Worm (Caenorhabditis elegans) whole organism, young adult: ENCODE results near the gene ent-2.

Experiments used
- B0035.1 ChIP-seq: sonication (generic microtip); optimal IDR thresholded peaks from 2 replicates; lab custom pipeline; 2016; ENCODE audit warnings: missing genetic modification characterization, mild to moderate bottlenecking, missing compliant biosample characterization, missing genotype, missing genetic modification reagents
- C06A6.2 ChIP-seq: fragments of 200-800 bp; sonication (Bioruptor generic); conservative IDR thresholded peaks from 2 replicates; pipeline ENCODE4 v1.3.6; 2022; ENCODE audit warnings: missing genetic modification characterization, missing compliant biosample characterization
- F37B4.10 ChIP-seq: fragments of 200-800 bp; sonication (Bioruptor generic); IDR thresholded peaks from 2 replicates; pipeline ENCODE4 v1.3.6; 2022; ENCODE audit warnings: missing genetic modification characterization, missing compliant biosample characterization
- F39B2.1 ChIP-seq: fragments of 200-800 bp; sonication (Bioruptor generic); IDR thresholded peaks from 2 replicates; pipeline ENCODE4 v1.3.6; 2022; ENCODE audit warnings: missing genetic modification reagents, missing genetic modification characterization, missing compliant biosample characterization
- F49E8.2 ChIP-seq: sonication (generic microtip); optimal IDR thresholded peaks from 3 replicates; lab custom pipeline; 2017; ENCODE audit warnings: missing genetic modification characterization, mild to moderate bottlenecking, missing compliant biosample characterization, antibody characterized with exemption, moderate library complexity; ENCODE audit not compliant: insufficient read depth
- F52B5.7 ChIP-seq: sonication (generic microtip); optimal IDR thresholded peaks from 2 replicates; lab custom pipeline; 2016; ENCODE audit warnings: mild to moderate bottlenecking, missing genetic modification characterization, missing compliant biosample characterization
- T07F8.4 ChIP-seq: sonication (generic microtip); optimal IDR thresholded peaks from 2 replicates; lab custom pipeline; 2016; ENCODE audit warnings: mild to moderate bottlenecking, missing genetic modification characterization, moderate library complexity, missing compliant biosample characterization
- T26A5.8 ChIP-seq: sonication (generic microtip); optimal IDR thresholded peaks from 2 replicates; lab custom pipeline; 2016; ENCODE audit warnings: missing genetic modification characterization, missing compliant biosample characterization
- Y67H2A.10 ChIP-seq: fragments of 200-800 bp; sonication (Bioruptor generic); conservative IDR thresholded peaks from 2 replicates; pipeline ENCODE4 v1.3.6; 2022; ENCODE audit warnings: missing genetic modification reagents, missing genetic modification characterization, missing compliant biosample characterization
- Y79H2A.3 ChIP-seq: fragments of 200-800 bp; sonication (Bioruptor generic); conservative IDR thresholded peaks from 2 replicates; pipeline ENCODE4 v1.3.6; 2022; ENCODE audit warnings: missing genetic modification reagents, missing genetic modification characterization, missing compliant biosample characterization
- akir-1 ChIP-seq: fragments of 200-800 bp; sonication (Bioruptor generic); optimal IDR thresholded peaks from 2 replicates; lab custom pipeline; 2018; ENCODE audit warnings: mild to moderate bottlenecking, missing genetic modification characterization, moderate library complexity, missing compliant biosample characterization
- aptf-2 ChIP-seq: fragments of 200-800 bp; sonication (Bioruptor generic); conservative IDR thresholded peaks from 2 replicates; pipeline ENCODE4 v1.3.6; 2022; ENCODE audit warnings: missing genetic modification reagents, missing genetic modification characterization, missing compliant biosample characterization
- aptf-3 ChIP-seq: fragments of 200-800 bp; sonication (Bioruptor generic); IDR thresholded peaks from 2 replicates; pipeline ENCODE4 v1.3.6; 2022; ENCODE audit warnings: missing genetic modification characterization, missing compliant biosample characterization
- attf-5 ChIP-seq: fragments of 200-800 bp; sonication (Bioruptor generic); optimal IDR thresholded peaks from 2 replicates; lab custom pipeline; 2018; ENCODE audit warnings: mild to moderate bottlenecking, missing genetic modification characterization, missing compliant biosample characterization
- ceh-40 ChIP-seq: fragments of 200-800 bp; sonication (Bioruptor generic); IDR thresholded peaks from 2 replicates; pipeline ENCODE4 v1.3.6; 2022; ENCODE audit warnings: missing genetic modification characterization, missing compliant biosample characterization
- ceh-79 ChIP-seq: sonication (generic microtip); optimal IDR thresholded peaks from 2 replicates; lab custom pipeline; 2017; ENCODE audit warnings: mild to moderate bottlenecking, missing genetic modification characterization, missing compliant biosample characterization
- chd-7 ChIP-seq: sonication (generic microtip); optimal IDR thresholded peaks from 2 replicates; lab custom pipeline; 2016; ENCODE audit warnings: mild to moderate bottlenecking, missing genetic modification characterization, moderate library complexity, missing compliant biosample characterization
- dpff-1 ChIP-seq: sonication (generic microtip); optimal IDR thresholded peaks from 2 replicates; lab custom pipeline; 2017; ENCODE audit warnings: mild to moderate bottlenecking, missing genetic modification characterization, missing compliant biosample characterization
- egrh-3 ChIP-seq: fragments of 200-800 bp; sonication (Bioruptor generic); IDR thresholded peaks from 2 replicates; pipeline ENCODE4 v1.3.6; 2022; ENCODE audit warnings: missing genetic modification reagents, missing genetic modification characterization, missing compliant biosample characterization
- ekl-4 ChIP-seq: fragments of 200-800 bp; sonication (Bioruptor generic); IDR thresholded peaks from 2 replicates; pipeline ENCODE4 v1.3.6; 2022; ENCODE audit warnings: missing genetic modification reagents, missing genetic modification characterization, missing compliant biosample characterization
- fkh-3 ChIP-seq: sonication (generic microtip); optimal IDR thresholded peaks from 2 replicates; lab custom pipeline; 2016; ENCODE audit warnings: mild to moderate bottlenecking, missing genetic modification characterization, missing compliant biosample characterization
- hmg-1.2 ChIP-seq: fragments of 200-800 bp; sonication (Bioruptor generic); IDR thresholded peaks from 2 replicates; pipeline ENCODE4 v1.3.6; 2022; ENCODE audit warnings: missing genetic modification reagents, missing genetic modification characterization, missing compliant biosample characterization
- hmg-20 ChIP-seq: fragments of 200-800 bp; sonication (Bioruptor generic); IDR thresholded peaks from 2 replicates; pipeline ENCODE4 v1.3.6; 2022; ENCODE audit warnings: missing genetic modification reagents, missing genetic modification characterization, missing compliant biosample characterization
- hrde-1 ChIP-seq: sonication (generic microtip); optimal IDR thresholded peaks from 2 replicates; lab custom pipeline; 2016; ENCODE audit warnings: missing genetic modification characterization, mild to moderate bottlenecking, missing compliant biosample characterization, moderate library complexity, missing genotype, missing genetic modification reagents, borderline replicate concordance
- hsf-1 ChIP-seq: fragments of 200-800 bp; sonication (Bioruptor generic); IDR thresholded peaks from 2 replicates; pipeline ENCODE4 v1.3.6; 2022; ENCODE audit warnings: missing genetic modification reagents, missing genetic modification characterization, missing compliant biosample characterization
- lin-26 ChIP-seq: fragments of 200-800 bp; sonication (Bioruptor generic); IDR thresholded peaks from 2 replicates; pipeline ENCODE4 v1.3.6; 2022; ENCODE audit warnings: missing genetic modification reagents, missing genetic modification characterization, missing compliant biosample characterization
- lin-40 ChIP-seq: sonication (generic microtip); optimal IDR thresholded peaks from 2 replicates; lab custom pipeline; 2016; ENCODE audit warnings: missing genetic modification characterization, mild to moderate bottlenecking, missing compliant biosample characterization, missing genotype, missing genetic modification reagents
- mcd-1 ChIP-seq: fragments of 200-800 bp; sonication (Bioruptor generic); IDR thresholded peaks from 2 replicates; pipeline ENCODE4 v1.3.6; 2022; ENCODE audit warnings: missing genetic modification reagents, missing genetic modification characterization, missing compliant biosample characterization
- nfyb-1 ChIP-seq: fragments of 200-800 bp; sonication (Bioruptor generic); IDR thresholded peaks from 2 replicates; pipeline ENCODE4 v1.3.6; 2022; ENCODE audit warnings: missing genetic modification reagents, missing genetic modification characterization, missing compliant biosample characterization
- nhr-27 ChIP-seq: fragments of 200-800 bp; sonication (Bioruptor generic); optimal IDR thresholded peaks from 2 replicates; lab custom pipeline; 2018; ENCODE audit warnings: mild to moderate bottlenecking, missing genetic modification characterization, moderate library complexity, missing compliant biosample characterization
- rpc-1 ChIP-seq, 2 experiments: fragments of 150-350 bp in 1 of 2; sonication (generic microtip) in 1 of 2; optimal IDR thresholded peaks; 2 replicates each; lab custom pipeline; 2014 to 2018; ENCODE audit warnings: missing biosample characterization in 1 of 2, missing genetic modification characterization in 1 of 2, missing genetic modification reagents in 1 of 2, missing genotype in 1 of 2
- snpc-1.1 ChIP-seq: sonication (generic microtip); optimal IDR thresholded peaks from 2 replicates; lab custom pipeline; 2017; ENCODE audit warnings: missing genetic modification characterization, mild to moderate bottlenecking, missing compliant biosample characterization, antibody characterized with exemption, moderate library complexity, missing genotype, missing genetic modification reagents; ENCODE audit not compliant: insufficient read depth
- snpc-1.3 ChIP-seq: sonication (generic microtip); optimal IDR thresholded peaks from 2 replicates; lab custom pipeline; 2017; ENCODE audit warnings: missing genetic modification characterization, mild to moderate bottlenecking, missing compliant biosample characterization, antibody characterized with exemption, moderate library complexity, missing genotype, missing genetic modification reagents; ENCODE audit not compliant: insufficient read depth
- somi-1 ChIP-seq: fragments of 200-800 bp; sonication (Bioruptor generic); optimal IDR thresholded peaks from 2 replicates; lab custom pipeline; 2018; ENCODE audit warnings: mild to moderate bottlenecking, missing genetic modification characterization, missing compliant biosample characterization
- tlf-1 ChIP-seq: fragments of 200-800 bp; sonication (Bioruptor generic); optimal IDR thresholded peaks from 2 replicates; lab custom pipeline; 2018; ENCODE audit warnings: mild to moderate bottlenecking, missing genetic modification characterization, missing compliant biosample characterization
- unc-130 ChIP-seq: sonication (generic microtip); optimal IDR thresholded peaks from 2 replicates; lab custom pipeline; 2016; ENCODE audit warnings: missing genetic modification reagents, missing genetic modification characterization, missing compliant biosample characterization
- unc-62 ChIP-seq: fragments of 150-350 bp; optimal IDR thresholded peaks from 2 replicates; lab custom pipeline; 2014; ENCODE audit warnings: missing biosample characterization, missing genetic modification reagents, missing genetic modification characterization
- xnd-1 ChIP-seq: sonication (generic microtip); optimal IDR thresholded peaks from 2 replicates; lab custom pipeline; 2016; ENCODE audit warnings: missing genotype, missing genetic modification reagents, missing genetic modification characterization, missing compliant biosample characterization
- ztf-22 ChIP-seq: fragments of 200-800 bp; sonication (Bioruptor generic); optimal IDR thresholded peaks from 2 replicates; lab custom pipeline; 2018; ENCODE audit warnings: mild to moderate bottlenecking, missing genetic modification characterization, moderate library complexity, missing compliant biosample characterization
- ztf-25 ChIP-seq: fragments of 200-800 bp; sonication (Bioruptor generic); IDR thresholded peaks from 2 replicates; pipeline ENCODE4 v1.3.6; 2022; ENCODE audit warnings: missing genetic modification reagents, missing genetic modification characterization, missing compliant biosample characterization
- ztf-26 ChIP-seq: sonication (generic microtip); optimal IDR thresholded peaks from 2 replicates; lab custom pipeline; 2017; ENCODE audit warnings: missing genetic modification characterization, missing compliant biosample characterization
- ztf-28 ChIP-seq: fragments of 200-800 bp; sonication (Bioruptor generic); IDR thresholded peaks from 2 replicates; pipeline ENCODE4 v1.3.6; 2022; ENCODE audit warnings: missing genetic modification reagents, missing genetic modification characterization, missing compliant biosample characterization

ent-2 gene

DNA sequence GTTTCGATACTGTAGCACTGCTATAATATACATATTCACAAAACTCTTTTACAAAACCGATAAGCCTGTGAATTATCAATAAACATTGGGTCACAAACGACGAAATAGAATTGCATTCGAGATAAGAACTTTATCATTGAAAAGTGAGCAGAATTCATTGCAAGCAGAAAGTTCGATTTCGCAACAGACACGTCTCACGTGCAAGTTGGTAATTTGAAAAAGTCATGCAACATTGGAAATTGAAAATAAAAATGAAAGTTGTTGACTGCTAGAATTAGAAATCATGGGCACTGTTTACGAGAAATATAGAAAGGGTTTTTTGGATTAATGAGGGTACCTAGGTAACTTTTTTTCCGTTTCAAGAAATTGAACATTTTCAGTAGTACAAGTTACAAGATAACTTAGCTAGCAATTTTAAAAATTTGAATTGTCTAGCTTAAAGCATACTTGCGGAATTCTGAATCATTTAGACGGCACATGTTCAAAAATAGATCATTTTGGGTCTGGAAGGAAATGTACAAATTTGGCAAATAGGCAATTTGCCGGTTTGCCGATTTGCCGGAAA lies 9.7 kb downstream of the ent-2 start (continued):
- TF ChIP-seq aptf-2 (GFP tag; lab: Robert Waterston, UW) (no peak), akir-1 (GFP tag; lab: Kevin White, UChicago) (no peak), Y67H2A.10 (GFP tag; lab: Robert Waterston, UW) (no peak), dpff-1 (tag; lab: Kevin White, UChicago) (no peak), hrde-1 (tag; lab: Kevin White, UChicago) (no peak), unc-130 (GFP tag; lab: Kevin White, UChicago) (no peak), T07F8.4 (no peak), ztf-25 (GFP tag; lab: Robert Waterston, UW) (no peak), fkh-3 (tag; lab: Kevin White, UChicago) (no peak), ceh-79 (no peak), ztf-28 (GFP tag; lab: Robert Waterston, UW) (no peak), F49E8.2 (tag; lab: Kevin White, UChicago) (no peak), lin-40 (tag; lab: Kevin White, UChicago) (peak; percentile 43), egrh-3 (GFP tag; lab: Robert Waterston, UW) (no peak), F39B2.1 (GFP tag; lab: Robert Waterston, UW) (no peak), B0035.1 (no peak), Y79H2A.3 (GFP tag; lab: Robert Waterston, UW) (no peak), snpc-1.1 (tag; lab: Kevin White, UChicago) (no peak), mcd-1 (GFP tag; lab: Robert Waterston, UW) (no peak), ekl-4 (GFP tag; lab: Robert Waterston, UW) (no peak), unc-62 (GFP tag; lab: Kevin White, UChicago) (peak; percentile 49), ztf-22 (GFP tag; lab: Kevin White, UChicago) (peak; percentile 77), somi-1 (GFP tag; lab: Kevin White, UChicago) (no peak), chd-7 (tag; lab: Kevin White, UChicago) (peak; percentile 50), nfyb-1 (GFP tag; lab: Robert Waterston, UW) (peak; percentile 81; the same call in 1 of the 2 replicates), F52B5.7 (no peak), aptf-3 (GFP tag; lab: Robert Waterston, UW) (no peak), xnd-1 (tag; lab: Kevin White, UChicago) (no peak), lin-26 (no peak), hsf-1 (no peak), tlf-1 (peak; percentile 46), T26A5.8 (no peak), rpc-1 (optimal IDR thresholded peaks at IDR 0.05; lab: Kevin White, UChicago) (no peak), rpc-1 (tag; optimal IDR thresholded peaks at IDR 0.05; lab: Kevin White, UChicago) (no peak), nhr-27 (no peak), F37B4.10 (no peak)

DNA sequence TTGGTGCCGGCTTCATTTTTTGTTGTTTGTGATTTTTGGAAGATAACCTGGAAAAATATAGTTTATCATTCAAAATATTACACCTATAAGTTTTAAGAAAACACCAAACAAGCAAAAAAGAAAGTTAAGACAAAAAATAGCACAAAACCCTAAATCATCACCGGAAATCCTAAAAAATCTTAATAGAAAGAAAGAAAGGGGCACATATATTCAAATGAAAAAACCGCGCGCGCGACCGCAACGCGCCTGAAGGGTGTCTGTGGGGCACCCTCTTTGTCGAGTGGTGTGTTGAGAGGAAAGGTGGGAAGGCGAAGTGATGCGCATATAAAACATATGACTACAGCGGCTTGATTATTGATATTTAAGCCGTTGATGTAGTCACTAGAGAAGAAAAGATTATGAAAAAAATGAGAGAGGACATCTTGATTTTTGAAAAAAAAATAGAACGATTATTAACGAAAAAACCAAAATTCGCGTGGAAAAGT lies 12.9 kb downstream of the ent-2 start, which contains the start of gene K09E9.3:
Gene K09E9.3 (minus strand): TSS at position 51 of the 485 bp plus-strand sequence.
- no peak for TF ChIP-seq ztf-26 (tag; lab: Kevin White, UChicago)
- TF ChIP-seq snpc-1.3 (tag; lab: Kevin White, UChicago), result no peak
- no peak for TF ChIP-seq attf-5 (GFP tag; lab: Kevin White, UChicago)
- TF ChIP-seq ceh-40 (GFP tag; lab: Robert Waterston, UW), result no peak
- TF ChIP-seq hmg-1.2 (GFP tag; lab: Robert Waterston, UW), result peak; percentile 23; the same call in 1 of the 2 replicates
- no peak for TF ChIP-seq C06A6.2 (GFP tag; lab: Robert Waterston, UW)
- no peak for TF ChIP-seq hmg-20 (GFP tag; lab: Robert Waterston, UW)
